Worm (Caenorhabditis elegans): ENCODE measurements around the gene otpl-7.

- TF ChIP-seq tbx-11 (GFP tag; IDR thresholded peaks at IDR 0.05) (no peak), F13C5.2 (tag; optimal IDR thresholded peaks at IDR 0.05) (no peak), ama-1 (optimal IDR thresholded peaks at IDR 0.05) (no peak), tbx-37 (GFP tag; conservative IDR thresholded peaks at IDR 0.05) (no peak), B0310.2 (tag; optimal IDR thresholded peaks at IDR 0.05) (no peak), tra-4 (tag; optimal IDR thresholded peaks at IDR 0.05) (no peak), aly-1 (tag; optimal IDR thresholded peaks at IDR 0.05) (no peak)
Measured at ce11 chrV:8481274-8481673, 40.0 kb upstream of the otpl-7 start.

Data from whole organism, early embryonic.